Fruit fly (Drosophila melanogaster): ENCODE results near the gene SAK.

SAK gene

DNA sequence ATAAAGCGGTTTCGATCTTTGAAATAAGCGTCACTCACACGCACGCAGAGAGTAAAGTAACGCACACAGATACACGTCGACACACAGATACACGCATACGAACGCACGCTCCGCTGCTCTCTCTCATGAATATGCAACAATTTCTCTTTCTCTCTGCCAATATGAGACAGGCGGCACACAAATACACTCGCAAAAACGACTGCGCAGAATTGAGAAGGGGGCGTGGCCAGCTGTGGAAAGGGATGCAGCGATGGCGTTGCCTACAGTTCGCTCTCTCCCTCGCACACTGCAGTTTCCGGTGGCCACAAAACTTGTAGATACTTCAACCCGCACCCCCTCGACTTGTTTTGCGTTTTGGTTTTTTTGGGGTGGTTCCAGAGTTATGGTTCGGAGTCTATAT, 36.1 kb downstream of the SAK start (continued):
- peak; percentile 41 for TF ChIP-seq CG6254 (GFP tag; optimal IDR thresholded peaks at IDR 0.05)
- TF ChIP-seq jing (GFP tag; optimal IDR thresholded peaks at IDR 0.05), result peak; percentile 1
- no peak for TF ChIP-seq CG12942 (GFP tag; optimal IDR thresholded peaks at IDR 0.05)
- TF ChIP-seq CHES-1-like (GFP tag; optimal IDR thresholded peaks at IDR 0.05), result no peak
- TF ChIP-seq CG8924 (tag; optimal IDR thresholded peaks at IDR 0.05), result peak; percentile 16
- peak; percentile 75 for TF ChIP-seq her (GFP tag; optimal IDR thresholded peaks at IDR 0.05)
- no peak for TF ChIP-seq Scr (GFP tag; IDR thresholded peaks at IDR 0.05; ENCODE audit: partially characterized antibody)
- TF ChIP-seq Doc2 (GFP tag; IDR thresholded peaks at IDR 0.05), result no peak
- TF ChIP-seq az2 (GFP tag; optimal IDR thresholded peaks at IDR 0.05), result no peak
- TF ChIP-seq yki (optimal IDR thresholded peaks at IDR 0.05), result peak; percentile 50
- peak; percentile 37 for TF ChIP-seq Camta (GFP tag; optimal IDR thresholded peaks at IDR 0.05)
- peak; percentile 67 for TF ChIP-seq aop (GFP tag; IDR thresholded peaks at IDR 0.05)
- peak; percentile 23 for TF ChIP-seq Ets65A (GFP tag)
- no peak for TF ChIP-seq CG33213 (GFP tag; optimal IDR thresholded peaks at IDR 0.05)
- no peak for TF ChIP-seq CG8359 (GFP tag; optimal IDR thresholded peaks at IDR 0.05; ENCODE audit: borderline replicate concordance)
- TF ChIP-seq CG5245 (GFP tag; optimal IDR thresholded peaks at IDR 0.05), result no peak
- TF ChIP-seq sens (GFP tag), result peak; percentile 90
- no peak for TF ChIP-seq Dfd (GFP tag; optimal IDR thresholded peaks at IDR 0.05)
- peak; percentile 76 for TF ChIP-seq CG12071 (GFP tag; optimal IDR thresholded peaks at IDR 0.05)
- no peak for TF ChIP-seq Stat92E (GFP tag; optimal IDR thresholded peaks at IDR 0.05)
- peak; percentile 63 for TF ChIP-seq CG6813 (GFP tag; optimal IDR thresholded peaks at IDR 0.05)
- TF ChIP-seq kni (GFP tag; optimal IDR thresholded peaks at IDR 0.05), result peak; percentile 67
- TF ChIP-seq CG14441 (GFP tag; IDR thresholded peaks at IDR 0.05), result no peak
- no peak for TF ChIP-seq CG3847 (GFP tag; IDR thresholded peaks at IDR 0.05)
- TF ChIP-seq CG30020 (tag; optimal IDR thresholded peaks at IDR 0.05), result no peak
- TF ChIP-seq CG14965 (GFP tag; optimal IDR thresholded peaks at IDR 0.05; ENCODE audit: borderline replicate concordance), result no peak
- no peak for TF ChIP-seq sc (optimal IDR thresholded peaks at IDR 0.05)
- peak; percentile 30 for TF ChIP-seq sc (GFP tag; optimal IDR thresholded peaks at IDR 0.05)
- peak; percentile 13 for TF ChIP-seq CG13775 (GFP tag; optimal IDR thresholded peaks at IDR 0.05)
- peak; percentile 63; the same call in 1 of the 2 replicates for TF ChIP-seq HLH3B (GFP tag; IDR thresholded peaks at IDR 0.05)
- no peak for TF ChIP-seq CG7963 (GFP tag; IDR thresholded peaks at IDR 0.05; ENCODE audit: partially characterized antibody)
- TF ChIP-seq MESR4 (GFP tag; optimal IDR thresholded peaks at IDR 0.05), result no peak
- no peak for TF ChIP-seq ase (GFP tag; IDR thresholded peaks at IDR 0.05)
- no peak for TF ChIP-seq Lim3 (GFP tag; IDR thresholded peaks at IDR 0.05)
- TF ChIP-seq CG18599 (GFP tag; optimal IDR thresholded peaks at IDR 0.05), result no peak
- TF ChIP-seq Aef1 (GFP tag; IDR thresholded peaks at IDR 0.05), result no peak
- TF ChIP-seq CG4854 (GFP tag; optimal IDR thresholded peaks at IDR 0.05), result no peak
- TF ChIP-seq amos (GFP tag; IDR thresholded peaks at IDR 0.05; ENCODE audit: partially characterized antibody), result no peak
- peak; percentile 69; the same call in 2 of the 3 replicates for TF ChIP-seq otp (GFP tag; IDR thresholded peaks at IDR 0.05)
- TF ChIP-seq chif (GFP tag; optimal IDR thresholded peaks at IDR 0.05), result no peak
- TF ChIP-seq emc (GFP tag; optimal IDR thresholded peaks at IDR 0.05), result no peak
- peak; percentile 68; the same call in 1 of the 2 replicates for TF ChIP-seq CG32767 (GFP tag; IDR thresholded peaks at IDR 0.05)
- peak; percentile 18 for TF ChIP-seq CG4424 (GFP tag; optimal IDR thresholded peaks at IDR 0.05)
- TF ChIP-seq CG12391 (tag; optimal IDR thresholded peaks at IDR 0.05), result peak; percentile 27
- TF ChIP-seq dimm (GFP tag; IDR thresholded peaks at IDR 0.05), result no peak
- TF ChIP-seq CG2129 (GFP tag; IDR thresholded peaks at IDR 0.05; ENCODE audit: partially characterized antibody), result no peak
- TF ChIP-seq CG32772 (GFP tag; IDR thresholded peaks at IDR 0.05), result peak; percentile 36; the same call in 1 of the 2 replicates
- TF ChIP-seq bab2 (GFP tag; optimal IDR thresholded peaks at IDR 0.05), result no peak
- peak; percentile 83; the same call in 2 of the 4 replicates for TF ChIP-seq chinmo (GFP tag; IDR thresholded peaks at IDR 0.05; ENCODE audit: partially characterized antibody)
- peak; percentile 78 for TF ChIP-seq CG17328 (GFP tag; IDR thresholded peaks at IDR 0.05)
- TF ChIP-seq seq (GFP tag; IDR thresholded peaks at IDR 0.05), result peak; percentile 96
- TF ChIP-seq Hmx (GFP tag; optimal IDR thresholded peaks at IDR 0.05), result no peak

Measured in whole organism, embryonic.